Worm (Caenorhabditis elegans): ENCODE results near the gene nhr-162.

DNA sequence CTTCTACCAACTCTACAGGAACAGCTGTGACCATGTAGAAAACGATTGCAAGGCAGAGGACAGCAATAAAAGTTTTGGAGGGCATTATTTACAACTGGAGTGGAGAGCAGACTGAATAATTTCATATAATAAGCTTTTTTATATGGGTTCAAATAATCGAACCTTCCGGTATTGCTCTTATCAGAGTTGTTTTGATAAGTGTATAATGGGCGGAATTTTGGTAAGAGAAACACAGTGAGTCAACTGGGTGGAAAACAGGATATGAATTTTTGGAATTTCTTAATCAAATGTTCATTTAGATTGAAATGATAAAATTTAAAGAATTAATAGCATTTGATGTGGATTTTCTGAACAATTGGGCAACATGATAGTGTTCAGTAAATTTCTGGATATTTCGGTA, 41.9 kb downstream of the nhr-162 start, which contains the start of gene Y57E12B.11:
- TF ChIP-seq F10E7.11 (tag; optimal IDR thresholded peaks at IDR 0.05), result no peak
- no peak for TF ChIP-seq dpl-1 (GFP tag; optimal IDR thresholded peaks at IDR 0.05)
- no peak for TF ChIP-seq nhr-90 (tag; optimal IDR thresholded peaks at IDR 0.05)
- no peak for TF ChIP-seq pbrm-1 (GFP tag; IDR thresholded peaks at IDR 0.05)
- TF ChIP-seq F33H1.4 (GFP tag; IDR thresholded peaks at IDR 0.05), result no peak
- no peak for TF ChIP-seq him-1 (tag; optimal IDR thresholded peaks at IDR 0.05)
- no peak for TF ChIP-seq ama-1 (optimal IDR thresholded peaks at IDR 0.05)
- no peak for TF ChIP-seq ama-1 (GFP tag; optimal IDR thresholded peaks at IDR 0.05)
- no peak for TF ChIP-seq nfya-1 (tag; optimal IDR thresholded peaks at IDR 0.05; ENCODE audit: borderline replicate concordance, insufficient read depth)

Measured in whole organism, young adult.